Worm (Caenorhabditis elegans) whole organism, late embryonic: ENCODE measurements around the gene C08B6.5.

Source experiments
- dmd-4 ChIP-seq: sonication (generic microtip); optimal IDR thresholded peaks from 2 replicates; lab custom pipeline; 2016; ENCODE audit warnings: borderline replicate concordance, missing genetic modification characterization, missing compliant biosample characterization
- dve-1 ChIP-seq: sonication (generic microtip); optimal IDR thresholded peaks from 2 replicates; lab custom pipeline; 2017; ENCODE audit warnings: antibody characterized with exemption, mild to moderate bottlenecking, missing genetic modification characterization, missing compliant biosample characterization
- hlh-30 ChIP-seq: sonication (generic microtip); optimal IDR thresholded peaks from 2 replicates; lab custom pipeline; 2017; ENCODE audit warnings: antibody characterized with exemption, missing genetic modification characterization, missing compliant biosample characterization; ENCODE audit not compliant: insufficient read depth
- lim-6 ChIP-seq: sonication (generic microtip); optimal IDR thresholded peaks from 2 replicates; lab custom pipeline; 2016; ENCODE audit warnings: missing genetic modification characterization, missing compliant biosample characterization
- nhr-11 ChIP-seq: fragments of 150-350 bp; optimal IDR thresholded peaks from 2 replicates; lab custom pipeline; 2014; ENCODE audit warnings: missing biosample characterization, missing genetic modification characterization
- pax-1 ChIP-seq: fragments of 150-350 bp; optimal IDR thresholded peaks from 2 replicates; lab custom pipeline; 2014; ENCODE audit warnings: missing biosample characterization, missing genetic modification characterization
- pha-4 ChIP-seq: fragments of 150-350 bp; optimal IDR thresholded peaks from 2 replicates; lab custom pipeline; 2018; ENCODE audit warnings: missing biosample characterization, missing genetic modification reagents, missing genetic modification characterization
- syd-9 ChIP-seq: sonication (generic microtip); optimal IDR thresholded peaks from 2 replicates; lab custom pipeline; 2016; ENCODE audit warnings: mild to moderate bottlenecking, missing genetic modification characterization, moderate library complexity, missing compliant biosample characterization
- tbx-7 ChIP-seq: sonication (generic microtip); optimal IDR thresholded peaks from 2 replicates; lab custom pipeline; 2016; ENCODE audit warnings: missing genotype, missing genetic modification characterization, missing compliant biosample characterization
- ttx-3 ChIP-seq: sonication (generic microtip); optimal IDR thresholded peaks from 2 replicates; lab custom pipeline; 2016; ENCODE audit warnings: missing genetic modification reagents, missing genetic modification characterization, missing compliant biosample characterization
- unc-55 ChIP-seq: sonication (generic microtip); optimal IDR thresholded peaks from 2 replicates; lab custom pipeline; 2017; ENCODE audit warnings: missing biosample characterization, missing genetic modification reagents, missing genetic modification characterization
- zip-5 ChIP-seq: sonication (generic microtip); optimal IDR thresholded peaks from 2 replicates; lab custom pipeline; 2016; ENCODE audit warnings: missing genetic modification characterization, missing compliant biosample characterization
- ztf-16 ChIP-seq: sonication (generic microtip); optimal IDR thresholded peaks from 2 replicates; lab custom pipeline; 2017; ENCODE audit warnings: missing genetic modification characterization, missing compliant biosample characterization

ce11 chrV:10145653-10146052 is 28.1 kb downstream of the C08B6.5 start, which contains the start of gene C51E3.9:
- no peak for TF ChIP-seq lim-6
- TF ChIP-seq nhr-11 = no peak
- no peak for TF ChIP-seq dve-1 (tag; lab: Kevin White, UChicago)
- no peak for TF ChIP-seq syd-9
- no peak for TF ChIP-seq hlh-30 (tag; lab: Kevin White, UChicago)
- no peak for TF ChIP-seq ztf-16
- TF ChIP-seq tbx-7 (tag; lab: Kevin White, UChicago) = no peak
- no peak for TF ChIP-seq unc-55 (GFP tag; lab: Kevin White, UChicago)
- no peak for TF ChIP-seq pha-4 (tag; lab: Kevin White, UChicago)
- no peak for TF ChIP-seq pax-1 (tag; lab: Kevin White, UChicago)
- TF ChIP-seq zip-5 (tag; lab: Kevin White, UChicago) = no peak
- no peak for TF ChIP-seq dmd-4 (tag; lab: Kevin White, UChicago)
- TF ChIP-seq ttx-3 (tag; lab: Kevin White, UChicago) = no peak
